Fruit fly (Drosophila melanogaster) whole organism, pupa: Measurements from ENCODE around the gene hale.

Source experiments
- CG10348 ChIP-seq: fragments of 200-800 bp; sonication (Bioruptor generic); IDR thresholded peaks from 2 replicates; pipeline ENCODE4 v1.3.6; 2022; ENCODE audit warnings: missing biosample characterization, missing genetic modification characterization
- CG12605 ChIP-seq: fragments of 200-800 bp; sonication (Bioruptor generic); IDR thresholded peaks from 2 replicates; pipeline ENCODE4 v1.3.6; 2022; ENCODE audit warnings: missing biosample characterization, missing genetic modification characterization
- CG13204 ChIP-seq: fragments of 200-800 bp; sonication (Bioruptor generic); optimal IDR thresholded peaks from 2 replicates; lab custom pipeline; 2018; ENCODE audit warnings: missing biosample characterization, mild to moderate bottlenecking, missing genetic modification characterization, moderate library complexity
- CG14655 ChIP-seq: fragments of 200-800 bp; sonication (Bioruptor generic); optimal IDR thresholded peaks from 3 replicates; lab custom pipeline; 2017; ENCODE audit warnings: mild to moderate bottlenecking, missing biosample characterization, missing genetic modification reagents, missing genetic modification characterization
- CG15710 ChIP-seq: fragments of 200-800 bp; sonication (Bioruptor generic); optimal IDR thresholded peaks from 2 replicates; lab custom pipeline; 2018; ENCODE audit warnings: missing biosample characterization, mild to moderate bottlenecking, missing genetic modification characterization, moderate library complexity
- CG17806 ChIP-seq: fragments of 200-800 bp; sonication (Bioruptor generic); optimal IDR thresholded peaks from 2 replicates; lab custom pipeline; 2018; ENCODE audit warnings: missing biosample characterization, mild to moderate bottlenecking, missing genetic modification characterization, moderate library complexity
- CG32121 ChIP-seq: fragments of 200-800 bp; sonication (Bioruptor generic); IDR thresholded peaks from 2 replicates; pipeline ENCODE4 v1.3.6; 2022; ENCODE audit warnings: missing biosample characterization, missing genetic modification characterization
- CG34367 ChIP-seq: fragments of 200-800 bp; sonication (Bioruptor generic); optimal IDR thresholded peaks from 2 replicates; lab custom pipeline; 2018; ENCODE audit warnings: missing biosample characterization, mild to moderate bottlenecking, missing genetic modification characterization
- CG4496 ChIP-seq: fragments of 200-800 bp; sonication (Bioruptor generic); IDR thresholded peaks from 3 replicates; pipeline ENCODE4 v1.3.6; 2022; ENCODE audit warnings: missing biosample characterization, missing genetic modification characterization
- CG8159 ChIP-seq: fragments of 200-800 bp; sonication (Bioruptor generic); optimal IDR thresholded peaks from 3 replicates; lab custom pipeline; 2018; ENCODE audit warnings: missing biosample characterization, mild to moderate bottlenecking, missing genetic modification characterization, moderate library complexity
- CG8301 ChIP-seq: fragments of 200-800 bp; sonication (Bioruptor generic); optimal IDR thresholded peaks from 2 replicates; lab custom pipeline; 2018; ENCODE audit warnings: missing biosample characterization, mild to moderate bottlenecking, missing genetic modification characterization
- CG9948 ChIP-seq: fragments of 200-800 bp; sonication (Bioruptor generic); optimal IDR thresholded peaks from 2 replicates; lab custom pipeline; 2018; ENCODE audit warnings: missing biosample characterization, mild to moderate bottlenecking, missing genetic modification characterization, moderate library complexity
- D1 ChIP-seq: fragments of 200-800 bp; sonication (Bioruptor generic); optimal IDR thresholded peaks from 2 replicates; lab custom pipeline; 2018; ENCODE audit warnings: missing biosample characterization, mild to moderate bottlenecking, missing genetic modification characterization, moderate library complexity
- EcR ChIP-seq: fragments of 200-800 bp; sonication (Bioruptor generic); optimal IDR thresholded peaks from 3 replicates; lab custom pipeline; 2019; ENCODE audit warnings: missing biosample characterization, missing genetic modification characterization, mild to moderate bottlenecking, moderate library complexity, missing genetic modification reagents
- Ets98B ChIP-seq: fragments of 200-800 bp; sonication (Bioruptor generic); IDR thresholded peaks from 2 replicates; pipeline ENCODE4 v1.3.6; 2022; ENCODE audit warnings: missing biosample characterization, missing genetic modification characterization
- Pif1B ChIP-seq: fragments of 200-800 bp; sonication (Bioruptor generic); optimal IDR thresholded peaks from 3 replicates; lab custom pipeline; 2016; ENCODE audit warnings: missing biosample characterization, missing genetic modification characterization
- Snoo ChIP-seq: fragments of 200-800 bp; sonication (Bioruptor generic); optimal IDR thresholded peaks from 3 replicates; lab custom pipeline; 2017; ENCODE audit warnings: missing biosample characterization, mild to moderate bottlenecking, missing genetic modification characterization, inconsistent platforms
- fd96Ca ChIP-seq: fragments of 200-800 bp; sonication (Bioruptor generic); IDR thresholded peaks from 3 replicates; pipeline ENCODE4 v1.3.6; 2022; ENCODE audit warnings: missing biosample characterization, missing genetic modification characterization
- gl ChIP-seq: fragments of 200-800 bp; sonication (Bioruptor generic); optimal IDR thresholded peaks from 2 replicates; lab custom pipeline; 2018; ENCODE audit warnings: missing biosample characterization, mild to moderate bottlenecking, missing genetic modification characterization

The hale gene

DNA sequence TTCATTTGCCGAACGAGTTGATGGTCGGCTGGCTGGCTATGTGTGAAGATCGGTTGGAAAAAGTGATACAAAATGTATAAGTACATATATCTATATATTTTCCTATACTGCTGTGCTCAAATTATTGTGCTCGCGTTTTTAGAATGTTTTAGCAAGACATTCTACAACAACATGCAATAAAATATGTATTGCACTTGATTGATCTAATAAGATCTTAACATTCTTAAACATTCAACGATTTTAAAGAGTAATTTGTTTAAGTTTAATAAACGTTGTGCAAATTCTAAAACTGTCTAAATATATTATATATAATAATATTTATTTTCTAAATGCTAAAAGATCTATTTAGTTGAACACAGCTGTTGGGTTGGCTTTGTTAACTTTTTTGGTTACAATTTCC, 45.3 kb downstream of the hale start:
- TF ChIP-seq gl (no peak), CG32121 (GFP tag; lab: Robert Waterston, UW) (no peak), EcR (GFP tag; lab: Kevin White, UChicago) (no peak)

DNA sequence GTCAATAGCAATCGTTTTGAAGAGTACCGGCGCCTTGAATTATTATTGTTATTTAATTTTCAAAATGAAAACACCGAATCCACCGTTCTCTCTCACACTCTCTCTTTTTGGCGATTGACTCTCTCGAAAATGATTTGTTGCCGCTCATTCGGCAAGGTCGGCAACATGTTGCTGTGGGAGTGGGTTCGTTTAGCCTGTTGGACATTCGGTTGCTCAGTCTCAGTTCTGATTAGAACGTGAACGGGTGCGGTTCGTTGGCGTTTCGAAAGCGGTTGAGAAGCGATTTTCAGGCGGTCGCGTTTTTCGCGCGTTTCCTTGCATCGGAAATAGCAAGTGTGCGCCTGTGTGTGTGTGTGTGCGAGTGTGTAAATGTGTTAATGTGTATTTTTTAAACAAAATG, 46.6 kb downstream of the hale start, which contains the start of gene Ac76E:
Gene Ac76E, plus strand, starts transcription at position 264 of the 400 bp plus-strand sequence.
- no peak for TF ChIP-seq gl
- TF ChIP-seq CG8159 (tag; lab: Kevin White, UChicago): no peak
- peak; percentile 16; the same call in 1 of the 2 replicates for TF ChIP-seq CG32121 (GFP tag; lab: Robert Waterston, UW)
- no peak for TF ChIP-seq CG10348 (GFP tag; lab: Robert Waterston, UW)
- TF ChIP-seq CG13204 (GFP tag; lab: Kevin White, UChicago): no peak
- no peak for TF ChIP-seq Snoo (tag; lab: Kevin White, UChicago)
- no peak for TF ChIP-seq CG17806 (tag; lab: Kevin White, UChicago)
- TF ChIP-seq Ets98B (GFP tag; lab: Robert Waterston, UW): peak; percentile 30; the same call in 1 of the 2 replicates
- TF ChIP-seq CG14655 (GFP tag; lab: Kevin White, UChicago): no peak
- TF ChIP-seq CG34367 (tag; lab: Kevin White, UChicago): no peak
- no peak for TF ChIP-seq Pif1B (GFP tag; lab: Kevin White, UChicago)
- no peak for TF ChIP-seq EcR (GFP tag; lab: Kevin White, UChicago)
- TF ChIP-seq CG15710 (tag; lab: Kevin White, UChicago): no peak
- peak; percentile 52 for TF ChIP-seq CG12605 (GFP tag; lab: Robert Waterston, UW)
- no peak for TF ChIP-seq CG9948 (tag; lab: Kevin White, UChicago)
- TF ChIP-seq CG4496 (GFP tag; lab: Robert Waterston, UW): no peak; the same call in 2 of the 3 replicates
- no peak for TF ChIP-seq D1 (tag; lab: Kevin White, UChicago)
- TF ChIP-seq fd96Ca (GFP tag; lab: Robert Waterston, UW): no peak
- no peak for TF ChIP-seq CG8301 (tag; lab: Kevin White, UChicago)
